Worm (Caenorhabditis elegans) whole organism, L4 larva: ENCODE measurements around the gene str-45.

ENCODE experiments used
- R02D3.7 ChIP-seq: fragments of 150-350 bp; sonication (generic microtip); optimal IDR thresholded peaks from 3 replicates; lab custom pipeline; 2014; ENCODE audit warnings: missing biosample characterization, missing genetic modification characterization
- T26A8.4 ChIP-seq: fragments of 200-800 bp; sonication (Bioruptor generic); IDR thresholded peaks from 2 replicates; pipeline ENCODE4 v1.3.6; 2022; ENCODE audit warnings: missing genetic modification characterization, missing compliant biosample characterization
- aly-2 ChIP-seq: sonication (generic microtip); optimal IDR thresholded peaks from 2 replicates; lab custom pipeline; 2018; ENCODE audit warnings: missing biosample characterization, missing genetic modification characterization
- daf-8 ChIP-seq: fragments of 200-800 bp; sonication (Bioruptor generic); IDR thresholded peaks from 2 replicates; pipeline ENCODE4 v1.3.6; 2022; ENCODE audit warnings: missing genetic modification characterization, missing compliant biosample characterization
- fkh-10 ChIP-seq: fragments of 150-350 bp; optimal IDR thresholded peaks from 2 replicates; lab custom pipeline; 2014; ENCODE audit warnings: missing biosample characterization, missing genetic modification reagents, missing genetic modification characterization
- hif-1 ChIP-seq, 2 experiments: sonication (generic microtip); optimal IDR thresholded peaks; 2 replicates each; lab custom pipeline; 2016 to 2017; ENCODE audit warnings: missing compliant biosample characterization in 2 of 2, missing genetic modification characterization in 2 of 2, missing genetic modification reagents in 2 of 2, missing genotype in 2 of 2, mild to moderate bottlenecking in 1 of 2
- mep-1 ChIP-seq: fragments of 150-350 bp; sonication (generic microtip); optimal IDR thresholded peaks from 3 replicates; lab custom pipeline; 2014; ENCODE audit warnings: missing biosample characterization, missing genetic modification characterization
- pqm-1 ChIP-seq: sonication (generic microtip); optimal IDR thresholded peaks from 2 replicates; lab custom pipeline; 2017; ENCODE audit warnings: missing biosample characterization, missing genetic modification characterization
- spr-1 ChIP-seq: sonication (generic microtip); optimal IDR thresholded peaks from 2 replicates; lab custom pipeline; 2016; ENCODE audit warnings: mild to moderate bottlenecking, missing genetic modification characterization, missing compliant biosample characterization

ce11 chrV:15147776-15148175 is 11.0 kb upstream of the str-45 start, which contains the start of gene T09F5.20:
- TF ChIP-seq fkh-10 (GFP tag; lab: Kevin White, UChicago) (no peak), pqm-1 (no peak), mep-1 (no peak), aly-2 (no peak), T26A8.4 (GFP tag; lab: Robert Waterston, UW) (no peak), daf-8 (GFP tag; lab: Robert Waterston, UW) (no peak), R02D3.7 (tag; lab: Kevin White, UChicago) (no peak), spr-1 (tag; lab: Kevin White, UChicago) (no peak), hif-1 (tag; optimal IDR thresholded peaks at IDR 0.05; lab: Kevin White, UChicago) (no peak)
